Fruit fly (Drosophila melanogaster): ENCODE results near the gene CG46459.

CG46459 gene

dm6 chr3R:10679911-10680310 is 16.5 kb upstream of the CG46459 start:
- TF ChIP-seq CG12605 (GFP tag; IDR thresholded peaks at IDR 0.05) (no peak), CG32121 (GFP tag; IDR thresholded peaks at IDR 0.05) (no peak), CG17806 (tag; optimal IDR thresholded peaks at IDR 0.05) (no peak), CG13204 (GFP tag; optimal IDR thresholded peaks at IDR 0.05) (no peak), CG15710 (tag; optimal IDR thresholded peaks at IDR 0.05) (no peak), gl (tag; optimal IDR thresholded peaks at IDR 0.05) (no peak), D1 (tag; optimal IDR thresholded peaks at IDR 0.05) (no peak), CG8301 (tag; optimal IDR thresholded peaks at IDR 0.05) (no peak)

- TF ChIP-seq Pif1B (GFP tag; optimal IDR thresholded peaks at IDR 0.05) (peak; percentile 81), Ets98B (GFP tag; IDR thresholded peaks at IDR 0.05) (peak; percentile 84), CG32121 (GFP tag; IDR thresholded peaks at IDR 0.05) (peak; percentile 84), CG17806 (tag; optimal IDR thresholded peaks at IDR 0.05) (peak; percentile 76), CG13204 (GFP tag; optimal IDR thresholded peaks at IDR 0.05) (peak; percentile 28), D1 (tag; optimal IDR thresholded peaks at IDR 0.05) (peak; percentile 45), gl (tag; optimal IDR thresholded peaks at IDR 0.05) (peak; percentile 53), CG10348 (GFP tag; IDR thresholded peaks at IDR 0.05) (peak; percentile 70), CG4496 (GFP tag; IDR thresholded peaks at IDR 0.05) (peak; percentile 93), CG9948 (tag; optimal IDR thresholded peaks at IDR 0.05) (peak; percentile 79), EcR (GFP tag; optimal IDR thresholded peaks at IDR 0.05) (peak; percentile 12), CG8159 (tag; optimal IDR thresholded peaks at IDR 0.05) (peak; percentile 81), CG34367 (tag; optimal IDR thresholded peaks at IDR 0.05) (peak; percentile 71), Snoo (tag; optimal IDR thresholded peaks at IDR 0.05) (peak; percentile 21), CG12605 (GFP tag; IDR thresholded peaks at IDR 0.05) (peak; percentile 78), CG8301 (tag; optimal IDR thresholded peaks at IDR 0.05) (peak; percentile 86), rn (GFP tag; IDR thresholded peaks at IDR 0.05) (peak; percentile 67), CG15710 (tag; optimal IDR thresholded peaks at IDR 0.05) (peak; percentile 81), Pif1A (GFP tag; optimal IDR thresholded peaks at IDR 0.05) (peak; percentile 87), fd96Ca (GFP tag; IDR thresholded peaks at IDR 0.05) (peak; percentile 91), CG14655 (GFP tag; optimal IDR thresholded peaks at IDR 0.05) (peak; percentile 75)
Measured at dm6 chr3R:10680825-10681681, 15.4 kb upstream of the CG46459 start, which contains the start of gene Phyhd1. Gene Phyhd1 (minus strand): TSS chr3R:10680925.

dm6 chr3R:10681682-10681962 is 14.8 kb upstream of the CG46459 start:
- no peak for TF ChIP-seq Pif1B (GFP tag; optimal IDR thresholded peaks at IDR 0.05)
- no peak for TF ChIP-seq CG17806 (tag; optimal IDR thresholded peaks at IDR 0.05)
- no peak for TF ChIP-seq CG8159 (tag; optimal IDR thresholded peaks at IDR 0.05)
- peak; percentile 63 for TF ChIP-seq CG4496 (GFP tag; IDR thresholded peaks at IDR 0.05)
- TF ChIP-seq fd96Ca (GFP tag; IDR thresholded peaks at IDR 0.05): peak; percentile 64
- TF ChIP-seq CG12605 (GFP tag; IDR thresholded peaks at IDR 0.05): 0 out of 2 replicates have a peak, but pooled peaks have one; percentile 24
- TF ChIP-seq D1 (tag; optimal IDR thresholded peaks at IDR 0.05): no peak
- no peak for TF ChIP-seq CG14655 (GFP tag; optimal IDR thresholded peaks at IDR 0.05)
- TF ChIP-seq CG13204 (GFP tag; optimal IDR thresholded peaks at IDR 0.05): no peak
- 0 out of 2 replicates have a peak, but pooled peaks have one; percentile 33 for TF ChIP-seq rn (GFP tag; IDR thresholded peaks at IDR 0.05)
- TF ChIP-seq Snoo (tag; optimal IDR thresholded peaks at IDR 0.05): no peak
- TF ChIP-seq gl (tag; optimal IDR thresholded peaks at IDR 0.05): no peak
- no peak for TF ChIP-seq EcR (GFP tag; optimal IDR thresholded peaks at IDR 0.05)
- TF ChIP-seq CG9948 (tag; optimal IDR thresholded peaks at IDR 0.05): no peak
- TF ChIP-seq CG15710 (tag; optimal IDR thresholded peaks at IDR 0.05): no peak
- TF ChIP-seq CG34367 (tag; optimal IDR thresholded peaks at IDR 0.05): no peak
- TF ChIP-seq CG10348 (GFP tag; IDR thresholded peaks at IDR 0.05): no peak
- TF ChIP-seq Pif1A (GFP tag; optimal IDR thresholded peaks at IDR 0.05): no peak
- no peak for TF ChIP-seq CG8301 (tag; optimal IDR thresholded peaks at IDR 0.05)
- peak; percentile 76 for TF ChIP-seq CG32121 (GFP tag; IDR thresholded peaks at IDR 0.05)
- peak; percentile 76 for TF ChIP-seq Ets98B (GFP tag; IDR thresholded peaks at IDR 0.05)

- no peak for TF ChIP-seq Pif1B (GFP tag; optimal IDR thresholded peaks at IDR 0.05)
- TF ChIP-seq Pif1A (GFP tag; optimal IDR thresholded peaks at IDR 0.05): no peak
- TF ChIP-seq CG12605 (GFP tag; IDR thresholded peaks at IDR 0.05): no peak
- TF ChIP-seq CG8301 (tag; optimal IDR thresholded peaks at IDR 0.05): no peak
Measured at dm6 chr3R:10683226-10683625, 13.2 kb upstream of the CG46459 start.

- no peak for TF ChIP-seq CG15710 (tag; optimal IDR thresholded peaks at IDR 0.05)
- TF ChIP-seq rn (GFP tag; IDR thresholded peaks at IDR 0.05): peak; percentile 35; the same call in 1 of the 2 replicates
- TF ChIP-seq fd96Ca (GFP tag; IDR thresholded peaks at IDR 0.05): 0 out of 3 replicates have a peak, but pooled peaks have one; percentile 30
- no peak for TF ChIP-seq CG13204 (GFP tag; optimal IDR thresholded peaks at IDR 0.05)
- TF ChIP-seq CG32121 (GFP tag; IDR thresholded peaks at IDR 0.05): peak; percentile 71
- peak; percentile 67 for TF ChIP-seq CG4496 (GFP tag; IDR thresholded peaks at IDR 0.05)
- TF ChIP-seq CG10348 (GFP tag; IDR thresholded peaks at IDR 0.05): no peak
- TF ChIP-seq Pif1A (GFP tag; optimal IDR thresholded peaks at IDR 0.05): no peak
- no peak for TF ChIP-seq CG8159 (tag; optimal IDR thresholded peaks at IDR 0.05)
- no peak for TF ChIP-seq CG9948 (tag; optimal IDR thresholded peaks at IDR 0.05)
- TF ChIP-seq Ets98B (GFP tag; IDR thresholded peaks at IDR 0.05): peak; percentile 64
- peak; percentile 30 for TF ChIP-seq CG8301 (tag; optimal IDR thresholded peaks at IDR 0.05)
- TF ChIP-seq CG17806 (tag; optimal IDR thresholded peaks at IDR 0.05): peak; percentile 2
- TF ChIP-seq gl (tag; optimal IDR thresholded peaks at IDR 0.05): no peak
- TF ChIP-seq CG14655 (GFP tag; optimal IDR thresholded peaks at IDR 0.05): peak; percentile 52
- TF ChIP-seq CG34367 (tag; optimal IDR thresholded peaks at IDR 0.05): no peak
Measured at dm6 chr3R:10684284-10684683, 12.2 kb upstream of the CG46459 start.

Data from whole organism, pupa.